Worm (Caenorhabditis elegans) whole organism, L1 larva: ENCODE data around the gene F11D5.5.

ENCODE experiments used
- C34B4.2 ChIP-seq: sonication (generic microtip); optimal IDR thresholded peaks from 2 replicates; lab custom pipeline; 2017; ENCODE audit warnings: mild to moderate bottlenecking, missing genetic modification characterization, missing compliant biosample characterization
- F16B12.6 ChIP-seq: fragments of 150-350 bp; optimal IDR thresholded peaks from 2 replicates; lab custom pipeline; 2014; ENCODE audit warnings: missing biosample characterization, missing genetic modification characterization
- Y116A8C.19 ChIP-seq: sonication (generic microtip); optimal IDR thresholded peaks from 2 replicates; lab custom pipeline; 2016; ENCODE audit warnings: missing compliant biosample characterization, missing genetic modification characterization, borderline replicate concordance
- aly-2 ChIP-seq: fragments of 150-350 bp; optimal IDR thresholded peaks from 2 replicates; lab custom pipeline; 2014; ENCODE audit warnings: missing biosample characterization, missing genetic modification characterization
- ama-1 ChIP-seq: fragments of 150-350 bp; optimal IDR thresholded peaks from 2 replicates; lab custom pipeline; 2014
- blmp-1 ChIP-seq: fragments of 150-350 bp; optimal IDR thresholded peaks from 2 replicates; lab custom pipeline; 2014; ENCODE audit warnings: missing biosample characterization, missing genetic modification characterization
- ceh-63 ChIP-seq: fragments of 200-800 bp; sonication (Bioruptor generic); optimal IDR thresholded peaks from 2 replicates; lab custom pipeline; 2018; ENCODE audit warnings: mild to moderate bottlenecking, missing genetic modification characterization, missing compliant biosample characterization
- ceh-90 ChIP-seq: sonication (generic microtip); optimal IDR thresholded peaks from 2 replicates; lab custom pipeline; 2016; ENCODE audit warnings: missing genetic modification characterization, missing compliant biosample characterization
- ces-1 ChIP-seq: fragments of 150-350 bp; optimal IDR thresholded peaks from 2 replicates; lab custom pipeline; 2014; ENCODE audit warnings: missing biosample characterization, missing genetic modification reagents, missing genetic modification characterization
- dsc-1 ChIP-seq: sonication (generic microtip); optimal IDR thresholded peaks from 2 replicates; lab custom pipeline; 2016; ENCODE audit warnings: mild to moderate bottlenecking, missing genetic modification characterization, missing compliant biosample characterization
- efl-1 ChIP-seq, 4 experiments: fragments of 150-350 bp; optimal IDR thresholded peaks in 3 of 4; peaks in 1 of 4; 1 replicate in 1 of 4; 2 replicates in 3 of 4; lab custom pipeline; 2014; ENCODE audit warnings: missing biosample characterization in 2 of 4, missing genetic modification characterization in 2 of 4, missing genetic modification reagents in 2 of 4
- efl-3 ChIP-seq: fragments of 200-800 bp; sonication (Bioruptor generic); optimal IDR thresholded peaks from 2 replicates; lab custom pipeline; 2018; ENCODE audit warnings: mild to moderate bottlenecking, missing genetic modification characterization, missing compliant biosample characterization
- egl-27 ChIP-seq, 2 experiments: fragments of 150-350 bp in 1 of 2; sonication (generic microtip); optimal IDR thresholded peaks; 3 replicates each; lab custom pipeline; 2017 to 2018; ENCODE audit warnings: missing biosample characterization in 2 of 2, missing genetic modification characterization in 2 of 2, missing genetic modification reagents in 2 of 2
- elt-2 ChIP-seq: sonication (generic microtip); optimal IDR thresholded peaks from 2 replicates; lab custom pipeline; 2016; ENCODE audit warnings: missing genetic modification characterization, mild to moderate bottlenecking, inconsistent platforms, missing compliant biosample characterization, missing genetic modification reagents
- elt-3 ChIP-seq, 6 experiments: fragments of 150-350 bp in 1 of 6; sonication (generic microtip); optimal IDR thresholded peaks; 2 replicates each; lab custom pipeline; 2017 to 2018; ENCODE audit warnings: missing biosample characterization in 6 of 6, missing genetic modification characterization in 6 of 6, inconsistent platforms in 1 of 6
- fkh-8 ChIP-seq: sonication (generic microtip); optimal IDR thresholded peaks from 2 replicates; lab custom pipeline; 2016; ENCODE audit warnings: mild to moderate bottlenecking, missing genetic modification characterization, missing compliant biosample characterization
- hlh-17 ChIP-seq: fragments of 200-800 bp; sonication (Bioruptor generic); optimal IDR thresholded peaks from 2 replicates; lab custom pipeline; 2018; ENCODE audit warnings: missing genetic modification characterization, mild to moderate bottlenecking, missing compliant biosample characterization, moderate library complexity, borderline replicate concordance
- hpl-2 ChIP-seq: fragments of 150-350 bp; optimal IDR thresholded peaks from 2 replicates; lab custom pipeline; 2014; ENCODE audit warnings: missing biosample characterization, missing genetic modification reagents, missing genetic modification characterization
- lin-14 ChIP-seq: fragments of 200-800 bp; sonication (Bioruptor generic); optimal IDR thresholded peaks from 2 replicates; lab custom pipeline; 2018; ENCODE audit warnings: mild to moderate bottlenecking, missing genetic modification characterization, moderate library complexity, missing compliant biosample characterization
- lin-15B ChIP-seq: fragments of 150-350 bp; sonication (generic microtip); optimal IDR thresholded peaks from 3 replicates; lab custom pipeline; 2014; ENCODE audit warnings: missing biosample characterization, missing genetic modification characterization
- lin-35 ChIP-seq, 2 experiments: fragments of 150-350 bp; optimal IDR thresholded peaks; 2 replicates each; lab custom pipeline; 2014; ENCODE audit warnings: missing biosample characterization in 2 of 2, missing genetic modification characterization in 2 of 2, missing genetic modification reagents in 2 of 2
- lir-3 ChIP-seq: sonication (generic microtip); optimal IDR thresholded peaks from 2 replicates; lab custom pipeline; 2016; ENCODE audit warnings: mild to moderate bottlenecking, missing genetic modification characterization, moderate library complexity, missing compliant biosample characterization; ENCODE audit not compliant: poor library complexity
- lsy-2 ChIP-seq, 2 experiments: fragments of 150-350 bp; optimal IDR thresholded peaks; 2 replicates each; lab custom pipeline; 2014; ENCODE audit warnings: missing biosample characterization in 2 of 2, missing genetic modification characterization in 2 of 2
- mdl-1 ChIP-seq, 2 experiments: fragments of 150-350 bp; optimal IDR thresholded peaks; 2 replicates each; lab custom pipeline; 2014 to 2017; ENCODE audit warnings: missing biosample characterization in 2 of 2, missing genetic modification characterization in 2 of 2, inconsistent platforms in 1 of 2
- nhr-11 ChIP-seq: fragments of 150-350 bp; optimal IDR thresholded peaks from 2 replicates; lab custom pipeline; 2014; ENCODE audit warnings: missing biosample characterization, missing genetic modification characterization
- nhr-12 ChIP-seq: sonication (generic microtip); optimal IDR thresholded peaks from 2 replicates; lab custom pipeline; 2017; ENCODE audit warnings: missing biosample characterization, missing genetic modification characterization
- nhr-20 ChIP-seq: sonication (generic microtip); optimal IDR thresholded peaks from 2 replicates; lab custom pipeline; 2016; ENCODE audit warnings: mild to moderate bottlenecking, missing genetic modification characterization, missing compliant biosample characterization
- nhr-71 ChIP-seq: sonication (generic microtip); optimal IDR thresholded peaks from 2 replicates; lab custom pipeline; 2016; ENCODE audit warnings: mild to moderate bottlenecking, missing genetic modification characterization, moderate library complexity, missing compliant biosample characterization
- nhr-76 ChIP-seq: sonication (generic microtip); optimal IDR thresholded peaks from 2 replicates; lab custom pipeline; 2017; ENCODE audit warnings: missing biosample characterization, missing genetic modification characterization
- pax-3 ChIP-seq: fragments of 200-800 bp; sonication (Bioruptor generic); optimal IDR thresholded peaks from 2 replicates; lab custom pipeline; 2018; ENCODE audit warnings: mild to moderate bottlenecking, missing genetic modification characterization, moderate library complexity, missing compliant biosample characterization
- snpc-4 ChIP-seq: fragments of 150-350 bp; optimal IDR thresholded peaks from 2 replicates; lab custom pipeline; 2014; ENCODE audit warnings: missing biosample characterization, missing genetic modification characterization
- swsn-7 ChIP-seq: sonication (generic microtip); optimal IDR thresholded peaks from 2 replicates; lab custom pipeline; 2016; ENCODE audit warnings: missing genetic modification characterization, missing compliant biosample characterization
- tlp-1 ChIP-seq: fragments of 150-350 bp; optimal IDR thresholded peaks from 2 replicates; lab custom pipeline; 2014; ENCODE audit warnings: missing biosample characterization, missing genetic modification characterization
- unc-62 ChIP-seq: fragments of 150-350 bp; optimal IDR thresholded peaks from 2 replicates; lab custom pipeline; 2014; ENCODE audit warnings: missing biosample characterization, missing genetic modification reagents, missing genetic modification characterization
- zip-4 ChIP-seq: fragments of 200-800 bp; sonication (Bioruptor generic); optimal IDR thresholded peaks from 2 replicates; lab custom pipeline; 2018; ENCODE audit warnings: mild to moderate bottlenecking, missing genetic modification characterization, moderate library complexity, missing compliant biosample characterization

The F11D5.5 gene

DNA sequence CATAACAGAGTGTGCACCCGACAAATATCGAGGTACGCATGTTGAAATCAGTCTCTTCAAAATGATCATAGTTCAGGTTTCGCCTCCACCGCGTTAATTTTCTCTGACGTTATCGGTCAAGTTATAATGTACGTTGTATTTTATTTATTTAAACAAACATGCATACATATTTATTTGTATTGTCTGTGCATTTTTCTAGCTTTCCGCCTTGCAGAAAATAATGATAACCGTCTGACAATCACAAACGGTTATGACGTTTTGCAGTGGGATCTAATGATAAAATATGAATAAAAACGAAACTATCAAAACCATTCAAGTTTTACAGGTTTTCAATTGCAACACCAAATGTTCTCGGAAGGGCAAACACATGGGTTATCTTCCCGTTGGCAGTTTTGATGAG, 18.7 kb upstream of the F11D5.5 start:
- TF ChIP-seq ceh-90 = no peak
- no peak for TF ChIP-seq C34B4.2
- no peak for TF ChIP-seq fkh-8 (tag; lab: Kevin White, UChicago)
- no peak for TF ChIP-seq mdl-1 (tag; optimal IDR thresholded peaks at IDR 0.05; lab: Kevin White, UChicago)
- no peak for TF ChIP-seq ceh-63 (GFP tag; lab: Kevin White, UChicago)
- TF ChIP-seq zip-4 = no peak
- no peak for TF ChIP-seq ces-1
- TF ChIP-seq ama-1 (lab: Kevin White, UChicago) = no peak
- no peak for TF ChIP-seq swsn-7 (tag; lab: Kevin White, UChicago)
- TF ChIP-seq blmp-1 = no peak
- no peak for TF ChIP-seq nhr-11 (tag; lab: Kevin White, UChicago)
- TF ChIP-seq efl-3 (GFP tag; lab: Kevin White, UChicago) = no peak
- TF ChIP-seq lin-14 = no peak
- TF ChIP-seq elt-2 (tag; lab: Kevin White, UChicago) = peak; percentile 67
- peak; percentile 10 for TF ChIP-seq nhr-71
- no peak for TF ChIP-seq unc-62 (GFP tag; lab: Kevin White, UChicago)
- TF ChIP-seq, all 84 proteins: peak for 2

ce11 chrX:3284967-3285366, 16.9 kb upstream of the F11D5.5 start:
- TF ChIP-seq snpc-4 (tag; lab: Kevin White, UChicago) (no peak), nhr-12 (tag; lab: Kevin White, UChicago) (no peak), pax-3 (no peak), zip-4 (no peak)

DNA sequence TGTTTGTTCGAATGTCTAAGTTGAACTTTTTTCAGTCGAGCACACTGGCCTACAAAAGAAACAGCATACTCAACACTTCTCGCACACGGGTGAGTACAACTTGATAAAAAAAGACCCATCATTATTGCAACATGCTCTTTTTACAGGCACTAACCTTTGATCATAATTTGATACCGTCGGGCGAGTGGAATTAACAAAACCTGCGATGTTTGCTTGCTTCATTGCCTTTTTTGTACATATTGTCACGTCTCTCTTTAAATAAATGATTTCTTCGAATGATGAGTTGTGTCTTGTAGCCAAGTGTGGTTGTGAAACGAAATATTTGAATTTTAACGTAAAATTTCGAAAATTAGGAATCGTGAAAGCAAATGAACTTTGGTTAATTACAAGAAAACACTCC, 16.4 kb upstream of the F11D5.5 start:
- TF ChIP-seq lin-35 (GFP tag; optimal IDR thresholded peaks at IDR 0.05; lab: Kevin White, UChicago) (peak in 1 of 2 experiments; percentile 2), mdl-1 (tag; optimal IDR thresholded peaks at IDR 0.05; lab: Kevin White, UChicago) (peak in 1 of 2 experiments; percentile 3), elt-2 (tag; lab: Kevin White, UChicago) (peak; percentile 80), hlh-17 (GFP tag; lab: Kevin White, UChicago) (no peak), egl-27 (tag; optimal IDR thresholded peaks at IDR 0.05; lab: Kevin White, UChicago) (no peak), nhr-20 (tag; lab: Kevin White, UChicago) (peak; percentile 33)
- TF ChIP-seq, all 84 proteins: peak for 4

ce11 chrX:3289183-3289582, 12.7 kb upstream of the F11D5.5 start, which contains the start of gene K09C4.4:
Gene K09C4.4 (plus strand): TSS chrX:3289483.
- TF ChIP-seq elt-3 (tag; optimal IDR thresholded peaks at IDR 0.05; lab: Kevin White, UChicago) = no peak
- TF ChIP-seq efl-1 (optimal IDR thresholded peaks at IDR 0.05; lab: Kevin White, UChicago) = no peak
- TF ChIP-seq efl-1 (GFP tag; optimal IDR thresholded peaks at IDR 0.05 in 1 of 2; lab: Kevin White, UChicago) = no peak
- no peak for TF ChIP-seq tlp-1 (tag; lab: Kevin White, UChicago)
- TF ChIP-seq fkh-8 (tag; lab: Kevin White, UChicago) = no peak
- no peak for TF ChIP-seq F16B12.6 (tag; lab: Kevin White, UChicago)
- no peak for TF ChIP-seq lsy-2 (tag; optimal IDR thresholded peaks at IDR 0.05; lab: Kevin White, UChicago)
- no peak for TF ChIP-seq ama-1 (lab: Kevin White, UChicago)
- TF ChIP-seq dsc-1 (tag; lab: Kevin White, UChicago) = no peak
- TF ChIP-seq blmp-1 = no peak
- no peak for TF ChIP-seq hpl-2
- no peak for TF ChIP-seq nhr-76
- no peak for TF ChIP-seq nhr-20 (tag; lab: Kevin White, UChicago)
- TF ChIP-seq aly-2 (tag; lab: Kevin White, UChicago) = no peak
- no peak for TF ChIP-seq lin-15B (tag; lab: Kevin White, UChicago)
- TF ChIP-seq Y116A8C.19 (tag; lab: Kevin White, UChicago) = no peak
- TF ChIP-seq lir-3 = no peak
- TF ChIP-seq nhr-71 = no peak
